Worm (Caenorhabditis elegans) whole organism, L1 larva: ENCODE data around the gene Y53F4B.7.

Experiments used
- C04F5.9 ChIP-seq: sonication (generic microtip); optimal IDR thresholded peaks from 2 replicates; lab custom pipeline; 2016; ENCODE audit warnings: missing genetic modification characterization, missing compliant biosample characterization
- F16B12.6 ChIP-seq: fragments of 150-350 bp; optimal IDR thresholded peaks from 2 replicates; lab custom pipeline; 2014; ENCODE audit warnings: missing biosample characterization, missing genetic modification characterization
- Y116A8C.19 ChIP-seq: sonication (generic microtip); optimal IDR thresholded peaks from 2 replicates; lab custom pipeline; 2016; ENCODE audit warnings: missing compliant biosample characterization, missing genetic modification characterization, borderline replicate concordance
- aha-1 ChIP-seq: fragments of 150-350 bp; optimal IDR thresholded peaks from 2 replicates; lab custom pipeline; 2014; ENCODE audit warnings: missing biosample characterization, missing genetic modification characterization
- aly-2 ChIP-seq: fragments of 150-350 bp; optimal IDR thresholded peaks from 2 replicates; lab custom pipeline; 2014; ENCODE audit warnings: missing biosample characterization, missing genetic modification characterization
- ama-1 ChIP-seq: fragments of 150-350 bp; optimal IDR thresholded peaks from 2 replicates; lab custom pipeline; 2014
- blmp-1 ChIP-seq: fragments of 150-350 bp; optimal IDR thresholded peaks from 2 replicates; lab custom pipeline; 2014; ENCODE audit warnings: missing biosample characterization, missing genetic modification characterization
- ceh-63 ChIP-seq: fragments of 200-800 bp; sonication (Bioruptor generic); optimal IDR thresholded peaks from 2 replicates; lab custom pipeline; 2018; ENCODE audit warnings: mild to moderate bottlenecking, missing genetic modification characterization, missing compliant biosample characterization
- ceh-8 ChIP-seq: fragments of 200-800 bp; sonication (Bioruptor generic); optimal IDR thresholded peaks from 2 replicates; lab custom pipeline; 2018; ENCODE audit warnings: mild to moderate bottlenecking, missing genetic modification characterization, moderate library complexity, missing compliant biosample characterization
- ceh-88 ChIP-seq: fragments of 200-800 bp; sonication (Bioruptor generic); IDR thresholded peaks from 2 replicates; pipeline ENCODE4 v1.3.6; 2022; ENCODE audit warnings: missing genetic modification characterization, missing compliant biosample characterization
- ces-1 ChIP-seq: fragments of 150-350 bp; optimal IDR thresholded peaks from 2 replicates; lab custom pipeline; 2014; ENCODE audit warnings: missing biosample characterization, missing genetic modification reagents, missing genetic modification characterization
- dpl-1 ChIP-seq, 3 experiments: fragments of 150-350 bp in 2 of 3; sonication (generic microtip) in 1 of 3; optimal IDR thresholded peaks; 2 replicates each; lab custom pipeline; 2014 to 2017; ENCODE audit warnings: missing biosample characterization in 3 of 3, missing genetic modification characterization in 3 of 3, missing genetic modification reagents in 3 of 3
- efl-1 ChIP-seq, 4 experiments: fragments of 150-350 bp; optimal IDR thresholded peaks in 3 of 4; peaks in 1 of 4; 1 replicate in 1 of 4; 2 replicates in 3 of 4; lab custom pipeline; 2014; ENCODE audit warnings: missing biosample characterization in 2 of 4, missing genetic modification characterization in 2 of 4, missing genetic modification reagents in 2 of 4
- efl-3 ChIP-seq: fragments of 200-800 bp; sonication (Bioruptor generic); optimal IDR thresholded peaks from 2 replicates; lab custom pipeline; 2018; ENCODE audit warnings: mild to moderate bottlenecking, missing genetic modification characterization, missing compliant biosample characterization
- elt-2 ChIP-seq: sonication (generic microtip); optimal IDR thresholded peaks from 2 replicates; lab custom pipeline; 2016; ENCODE audit warnings: missing genetic modification characterization, mild to moderate bottlenecking, inconsistent platforms, missing compliant biosample characterization, missing genetic modification reagents
- ets-5 ChIP-seq: fragments of 200-800 bp; sonication (Bioruptor generic); IDR thresholded peaks from 2 replicates; pipeline ENCODE4 v1.3.6; 2022; ENCODE audit warnings: missing genetic modification characterization, missing compliant biosample characterization
- fkh-4 ChIP-seq: sonication (generic microtip); optimal IDR thresholded peaks from 2 replicates; lab custom pipeline; 2016; ENCODE audit warnings: missing compliant biosample characterization, missing genetic modification characterization, borderline replicate concordance
- fkh-8 ChIP-seq: sonication (generic microtip); optimal IDR thresholded peaks from 2 replicates; lab custom pipeline; 2016; ENCODE audit warnings: mild to moderate bottlenecking, missing genetic modification characterization, missing compliant biosample characterization
- grh-1 ChIP-seq: fragments of 200-800 bp; sonication (Bioruptor generic); IDR thresholded peaks from 2 replicates; pipeline ENCODE4 v1.3.6; 2022; ENCODE audit warnings: missing genetic modification reagents, missing genetic modification characterization, missing compliant biosample characterization
- hlh-17 ChIP-seq: fragments of 200-800 bp; sonication (Bioruptor generic); optimal IDR thresholded peaks from 2 replicates; lab custom pipeline; 2018; ENCODE audit warnings: missing genetic modification characterization, mild to moderate bottlenecking, missing compliant biosample characterization, moderate library complexity, borderline replicate concordance
- hlh-4 ChIP-seq: sonication (generic microtip); optimal IDR thresholded peaks from 2 replicates; lab custom pipeline; 2016; ENCODE audit warnings: mild to moderate bottlenecking, missing genetic modification characterization, missing compliant biosample characterization
- jun-1 ChIP-seq: fragments of 150-350 bp; optimal IDR thresholded peaks from 2 replicates; lab custom pipeline; 2014; ENCODE audit warnings: missing biosample characterization, missing genetic modification reagents, missing genetic modification characterization
- lin-15B ChIP-seq: fragments of 150-350 bp; sonication (generic microtip); optimal IDR thresholded peaks from 3 replicates; lab custom pipeline; 2014; ENCODE audit warnings: missing biosample characterization, missing genetic modification characterization
- lin-35 ChIP-seq, 2 experiments: fragments of 150-350 bp; optimal IDR thresholded peaks; 2 replicates each; lab custom pipeline; 2014; ENCODE audit warnings: missing biosample characterization in 2 of 2, missing genetic modification characterization in 2 of 2, missing genetic modification reagents in 2 of 2
- lir-3 ChIP-seq: sonication (generic microtip); optimal IDR thresholded peaks from 2 replicates; lab custom pipeline; 2016; ENCODE audit warnings: mild to moderate bottlenecking, missing genetic modification characterization, moderate library complexity, missing compliant biosample characterization; ENCODE audit not compliant: poor library complexity
- mab-9 ChIP-seq: fragments of 200-800 bp; sonication (Bioruptor generic); IDR thresholded peaks from 2 replicates; pipeline ENCODE4 v1.3.6; 2022; ENCODE audit warnings: missing genetic modification reagents, missing genetic modification characterization, missing compliant biosample characterization
- mdl-1 ChIP-seq, 2 experiments: fragments of 150-350 bp; optimal IDR thresholded peaks; 2 replicates each; lab custom pipeline; 2014 to 2017; ENCODE audit warnings: missing biosample characterization in 2 of 2, missing genetic modification characterization in 2 of 2, inconsistent platforms in 1 of 2
- mep-1 ChIP-seq: fragments of 150-350 bp; optimal IDR thresholded peaks from 2 replicates; lab custom pipeline; 2014; ENCODE audit warnings: missing biosample characterization, missing genetic modification characterization
- nhr-12 ChIP-seq: sonication (generic microtip); optimal IDR thresholded peaks from 2 replicates; lab custom pipeline; 2017; ENCODE audit warnings: missing biosample characterization, missing genetic modification characterization
- nhr-19 ChIP-seq: fragments of 200-800 bp; sonication (Bioruptor generic); conservative IDR thresholded peaks from 2 replicates; pipeline ENCODE4 v1.3.6; 2022; ENCODE audit warnings: missing genetic modification characterization, missing compliant biosample characterization
- nhr-237 ChIP-seq: fragments of 150-350 bp; optimal IDR thresholded peaks from 2 replicates; lab custom pipeline; 2014; ENCODE audit warnings: missing biosample characterization, missing genetic modification characterization
- nhr-71 ChIP-seq: sonication (generic microtip); optimal IDR thresholded peaks from 2 replicates; lab custom pipeline; 2016; ENCODE audit warnings: mild to moderate bottlenecking, missing genetic modification characterization, moderate library complexity, missing compliant biosample characterization
- nhr-77 ChIP-seq: fragments of 150-350 bp; optimal IDR thresholded peaks from 2 replicates; lab custom pipeline; 2014; ENCODE audit warnings: missing biosample characterization, missing genetic modification characterization
- nhr-85 ChIP-seq: sonication (generic microtip); peaks from one replicate; lab custom pipeline; 2016; ENCODE audit warnings: missing genetic modification characterization, inconsistent platforms, missing compliant biosample characterization
- pqm-1 ChIP-seq: sonication (generic microtip); optimal IDR thresholded peaks from 3 replicates; lab custom pipeline; 2017; ENCODE audit warnings: missing biosample characterization, missing genetic modification characterization
- rnt-1 ChIP-seq: sonication (generic microtip); optimal IDR thresholded peaks from 2 replicates; lab custom pipeline; 2016; ENCODE audit warnings: mild to moderate bottlenecking, missing genetic modification characterization, moderate library complexity, missing compliant biosample characterization
- skn-1 ChIP-seq: fragments of 150-350 bp; optimal IDR thresholded peaks from 2 replicates; lab custom pipeline; 2014; ENCODE audit warnings: missing biosample characterization, missing genetic modification characterization
- snu-23 ChIP-seq: sonication (generic microtip); optimal IDR thresholded peaks from 2 replicates; lab custom pipeline; 2016; ENCODE audit warnings: missing genetic modification characterization, missing compliant biosample characterization
- sptf-1 ChIP-seq: fragments of 150-350 bp; optimal IDR thresholded peaks from 2 replicates; lab custom pipeline; 2014; ENCODE audit warnings: missing biosample characterization, missing genetic modification characterization
- swsn-7 ChIP-seq: sonication (generic microtip); optimal IDR thresholded peaks from 2 replicates; lab custom pipeline; 2016; ENCODE audit warnings: missing genetic modification characterization, missing compliant biosample characterization
- tbx-2 ChIP-seq: sonication (generic microtip); optimal IDR thresholded peaks from 2 replicates; lab custom pipeline; 2016; ENCODE audit warnings: missing genetic modification characterization, missing compliant biosample characterization
- tlp-1 ChIP-seq: fragments of 150-350 bp; optimal IDR thresholded peaks from 2 replicates; lab custom pipeline; 2014; ENCODE audit warnings: missing biosample characterization, missing genetic modification characterization
- vab-15 ChIP-seq: sonication (generic microtip); optimal IDR thresholded peaks from 2 replicates; lab custom pipeline; 2017; ENCODE audit warnings: missing genotype, mild to moderate bottlenecking, missing genetic modification characterization, missing compliant biosample characterization
- xbp-1 ChIP-seq: sonication (generic microtip); optimal IDR thresholded peaks from 2 replicates; lab custom pipeline; 2016; ENCODE audit warnings: missing genetic modification characterization, missing compliant biosample characterization
- zip-4 ChIP-seq: fragments of 200-800 bp; sonication (Bioruptor generic); optimal IDR thresholded peaks from 2 replicates; lab custom pipeline; 2018; ENCODE audit warnings: mild to moderate bottlenecking, missing genetic modification characterization, moderate library complexity, missing compliant biosample characterization

The Y53F4B.7 gene

ce11 chrII:15018923-15019322 lies 26.2 kb downstream of the Y53F4B.7 start, which contains the start of gene Y53F4B.12:
Gene Y53F4B.12, plus strand, starts transcription at chrII:15019223.
- TF ChIP-seq C04F5.9 (tag; lab: Kevin White, UChicago) (no peak), nhr-19 (GFP tag; lab: Robert Waterston, UW) (no peak), jun-1 (tag; lab: Kevin White, UChicago) (no peak)

DNA sequence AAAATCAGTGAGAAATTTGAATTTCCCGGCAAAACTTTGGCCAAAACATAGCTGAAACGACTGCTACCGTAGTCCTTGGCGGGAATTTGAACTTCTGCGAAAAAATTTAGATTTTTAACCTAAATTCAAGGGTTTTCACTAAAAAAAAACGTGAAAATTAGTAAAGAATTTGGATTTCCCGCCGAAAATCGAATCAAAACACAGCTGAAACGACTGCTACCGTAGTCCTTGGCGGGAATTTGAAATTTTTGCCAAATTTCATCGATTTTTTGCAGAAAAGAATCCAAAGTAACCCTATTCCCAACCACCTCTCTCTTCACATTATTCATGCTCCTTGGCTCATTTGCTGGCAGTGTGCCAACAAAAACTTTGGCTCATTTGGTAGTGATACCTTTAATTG lies 32.4 kb downstream of the Y53F4B.7 start:
- TF ChIP-seq rnt-1 (tag; lab: Kevin White, UChicago) (no peak), ama-1 (lab: Kevin White, UChicago) (no peak), mep-1 (tag; lab: Kevin White, UChicago) (no peak), ces-1 (no peak), efl-1 (optimal IDR thresholded peaks at IDR 0.05; lab: Kevin White, UChicago) (peak; percentile 45 to 58), efl-1 (GFP tag; optimal IDR thresholded peaks at IDR 0.05 in 1 of 2; lab: Kevin White, UChicago) (peak; percentile 49 to 58), grh-1 (GFP tag; lab: Robert Waterston, UW) (no peak), lin-35 (GFP tag; optimal IDR thresholded peaks at IDR 0.05; lab: Kevin White, UChicago) (peak in 1 of 2 experiments; percentile 16), vab-15 (tag; lab: Kevin White, UChicago) (no peak), mdl-1 (tag; optimal IDR thresholded peaks at IDR 0.05; lab: Kevin White, UChicago) (no peak), hlh-4 (tag; lab: Kevin White, UChicago) (no peak), dpl-1 (GFP tag; optimal IDR thresholded peaks at IDR 0.05; lab: Kevin White, UChicago) (peak in 2 of 3 experiments; percentile 24 to 48), nhr-237 (tag; lab: Kevin White, UChicago) (no peak), swsn-7 (tag; lab: Kevin White, UChicago) (no peak), elt-2 (tag; lab: Kevin White, UChicago) (no peak), efl-3 (GFP tag; lab: Kevin White, UChicago) (no peak), fkh-4 (tag; lab: Kevin White, UChicago) (no peak)
- TF ChIP-seq, all 84 proteins: peak for 3

DNA sequence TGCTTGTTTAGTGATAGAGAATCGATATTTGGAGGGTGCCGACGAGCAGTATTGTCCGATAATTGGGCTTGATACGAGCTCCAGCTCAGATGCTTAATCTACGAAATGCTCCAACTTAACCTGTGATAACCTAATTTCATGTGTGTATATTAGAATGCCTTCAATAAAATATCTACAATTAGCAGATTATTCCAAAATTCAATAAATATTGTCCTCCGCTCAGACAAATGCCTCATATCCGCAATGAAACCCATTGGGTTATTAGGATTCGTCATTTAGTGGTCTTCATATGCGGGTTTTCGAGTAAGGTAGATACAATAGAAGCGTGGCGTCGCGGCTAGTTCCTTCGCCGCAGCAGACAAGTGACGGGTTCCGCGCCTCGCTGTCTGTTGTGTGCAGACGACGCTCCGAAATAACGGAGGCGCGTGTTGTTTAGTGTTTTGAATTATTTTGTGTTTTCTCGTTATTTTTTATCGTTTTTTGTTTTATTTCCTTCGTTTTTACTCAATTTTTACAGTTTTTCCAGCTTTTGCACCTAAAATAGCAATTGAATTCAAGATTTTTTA lies 33.0 kb downstream of the Y53F4B.7 start, which contains the start of gene cmtr-1:
Gene cmtr-1, plus strand, starts transcription at position 516 of the 566 bp plus-strand sequence.
- peak; percentile 93 for TF ChIP-seq ceh-88 (GFP tag; lab: Robert Waterston, UW)
- peak; percentile 97 for TF ChIP-seq fkh-8
- TF ChIP-seq ceh-8: peak; percentile 95
- peak; percentile 91 for TF ChIP-seq zip-4 (GFP tag; lab: Kevin White, UChicago)
- TF ChIP-seq skn-1 (tag; lab: Kevin White, UChicago): peak; percentile 85
- peak; percentile 99 for TF ChIP-seq nhr-77 (tag; lab: Kevin White, UChicago)
- peak; percentile 91 for TF ChIP-seq lin-15B (tag; lab: Kevin White, UChicago)
- no peak for TF ChIP-seq sptf-1 (tag; lab: Kevin White, UChicago)
- peak; percentile 85 for TF ChIP-seq fkh-4 (tag; lab: Kevin White, UChicago)
- peak; percentile 95 for TF ChIP-seq jun-1 (tag; lab: Kevin White, UChicago)
- peak; percentile 44 for TF ChIP-seq blmp-1
- TF ChIP-seq pqm-1 (tag; lab: Kevin White, UChicago): no peak
- peak; percentile 96 for TF ChIP-seq grh-1 (GFP tag; lab: Robert Waterston, UW)
- TF ChIP-seq C04F5.9 (tag; lab: Kevin White, UChicago): peak; percentile 91
- no peak for TF ChIP-seq ces-1
- TF ChIP-seq F16B12.6 (tag; lab: Kevin White, UChicago): peak; percentile 70
- TF ChIP-seq elt-2 (tag; lab: Kevin White, UChicago): peak; percentile 95
- TF ChIP-seq ceh-63 (GFP tag; lab: Kevin White, UChicago): peak; percentile 89
- peak; percentile 81 for TF ChIP-seq nhr-237 (tag; lab: Kevin White, UChicago)
- peak; percentile 99 for TF ChIP-seq swsn-7 (tag; lab: Kevin White, UChicago)
- peak; percentile 94 for TF ChIP-seq ama-1 (lab: Kevin White, UChicago)
- TF ChIP-seq hlh-17 (GFP tag; lab: Kevin White, UChicago): no peak
- TF ChIP-seq aha-1: peak; percentile 69
- TF ChIP-seq snu-23 (GFP tag; lab: Kevin White, UChicago): peak; percentile 99
- peak; percentile 99 for TF ChIP-seq nhr-85 (tag; lab: Kevin White, UChicago)
- peak; percentile 98 for TF ChIP-seq tbx-2 (tag; lab: Kevin White, UChicago)
- peak; percentile 90 for TF ChIP-seq aly-2
- TF ChIP-seq xbp-1 (tag; lab: Kevin White, UChicago): peak; percentile 97
- no peak for TF ChIP-seq lir-3 (tag; lab: Kevin White, UChicago)
- peak; percentile 97 for TF ChIP-seq mab-9
- no peak for TF ChIP-seq tlp-1
- peak; percentile 94 for TF ChIP-seq mep-1 (tag; lab: Kevin White, UChicago)
- no peak for TF ChIP-seq ets-5 (GFP tag; lab: Robert Waterston, UW)
- TF ChIP-seq Y116A8C.19: peak; percentile 66
- TF ChIP-seq nhr-71 (tag; lab: Kevin White, UChicago): peak; percentile 99
- TF ChIP-seq nhr-12: peak; percentile 48
- peak; percentile 57 to 88 for TF ChIP-seq mdl-1 (tag; optimal IDR thresholded peaks at IDR 0.05; lab: Kevin White, UChicago)
